Worm (Caenorhabditis elegans) whole organism, early embryonic: ENCODE data around the gene F12F6.1.

Source experiments
- B0310.2 ChIP-seq: sonication (generic microtip); optimal IDR thresholded peaks from 2 replicates; lab custom pipeline; 2016; ENCODE audit warnings: mild to moderate bottlenecking, missing genetic modification characterization, missing compliant biosample characterization
- F13C5.2 ChIP-seq: sonication (generic microtip); optimal IDR thresholded peaks from 2 replicates; lab custom pipeline; 2017; ENCODE audit warnings: mild to moderate bottlenecking, missing genetic modification characterization, inconsistent platforms, missing compliant biosample characterization
- aly-1 ChIP-seq: sonication (generic microtip); optimal IDR thresholded peaks from 2 replicates; lab custom pipeline; 2016; ENCODE audit warnings: missing genetic modification characterization, missing compliant biosample characterization
- ama-1 ChIP-seq: fragments of 150-350 bp; optimal IDR thresholded peaks from 2 replicates; lab custom pipeline; 2014
- ceh-13 ChIP-seq: fragments of 200-800 bp; sonication (Bioruptor generic); optimal IDR thresholded peaks from 2 replicates; lab custom pipeline; 2018; ENCODE audit warnings: mild to moderate bottlenecking, missing genetic modification characterization, missing compliant biosample characterization
- ets-7 ChIP-seq: sonication (generic microtip); optimal IDR thresholded peaks from 2 replicates; lab custom pipeline; 2016; ENCODE audit warnings: missing genotype, missing genetic modification characterization, missing compliant biosample characterization
- flt-1 ChIP-seq: fragments of 200-800 bp; sonication (Bioruptor generic); IDR thresholded peaks from 2 replicates; pipeline ENCODE4 v1.3.6; 2022; ENCODE audit warnings: missing genetic modification characterization, missing compliant biosample characterization
- hmbx-1 ChIP-seq: sonication (generic microtip); optimal IDR thresholded peaks from 2 replicates; lab custom pipeline; 2016; ENCODE audit warnings: mild to moderate bottlenecking, missing genetic modification characterization, missing compliant biosample characterization
- hmg-4 ChIP-seq: fragments of 200-800 bp; sonication (Bioruptor generic); optimal IDR thresholded peaks from 2 replicates; lab custom pipeline; 2018; ENCODE audit warnings: mild to moderate bottlenecking, missing genetic modification characterization, missing compliant biosample characterization
- pes-1 ChIP-seq: fragments of 200-800 bp; sonication (Bioruptor generic); IDR thresholded peaks from 2 replicates; pipeline ENCODE4 v1.3.6; 2022; ENCODE audit warnings: missing genetic modification reagents, missing genetic modification characterization, missing compliant biosample characterization
- tbx-37 ChIP-seq: fragments of 200-800 bp; sonication (Bioruptor generic); conservative IDR thresholded peaks from 2 replicates; pipeline ENCODE4 v1.3.6; 2022; ENCODE audit warnings: missing genetic modification reagents, missing genetic modification characterization, missing compliant biosample characterization

- TF ChIP-seq tbx-37 (no peak), hmg-4 (no peak), ets-7 (no peak), F13C5.2 (tag; lab: Kevin White, UChicago) (no peak), ama-1 (lab: Kevin White, UChicago) (no peak), B0310.2 (tag; lab: Kevin White, UChicago) (no peak), pes-1 (GFP tag; lab: Robert Waterston, UW) (no peak), ceh-13 (GFP tag; lab: Kevin White, UChicago) (no peak), hmbx-1 (no peak), aly-1 (tag; lab: Kevin White, UChicago) (no peak), flt-1 (GFP tag; lab: Robert Waterston, UW) (no peak)
These were observed 12.3 kb upstream of the F12F6.1 start for ce11 chrIV:11571374-11571839.
